Fruit fly (Drosophila melanogaster) whole organism, embryonic: Measurements from ENCODE around the gene CG11999.

Source experiments
- Aef1 ChIP-seq: fragments of 200-800 bp; sonication (Bioruptor generic); IDR thresholded peaks from 3 replicates; pipeline ENCODE4 v1.3.6; 2022; ENCODE audit warnings: missing biosample characterization, missing genetic modification characterization
- B-H1 ChIP-seq: fragments of 200-800 bp; sonication (Bioruptor generic); IDR thresholded peaks from 3 replicates; pipeline ENCODE4 v1.3.6; 2022; ENCODE audit warnings: missing biosample characterization, missing genetic modification characterization
- B-H2 ChIP-seq: fragments of 200-800 bp; sonication (Bioruptor generic); optimal IDR thresholded peaks from 2 replicates; lab custom pipeline; 2018; ENCODE audit warnings: missing biosample characterization, mild to moderate bottlenecking, missing genetic modification characterization
- C15 ChIP-seq: fragments of 200-800 bp; sonication (Bioruptor generic); IDR thresholded peaks from 3 replicates; pipeline ENCODE4 v1.3.6; 2022; ENCODE audit warnings: missing biosample characterization, missing genetic modification characterization
- CG10366 ChIP-seq: fragments of 200-800 bp; sonication (Bioruptor generic); IDR thresholded peaks from 2 replicates; pipeline ENCODE4 v1.3.6; 2022; ENCODE audit warnings: missing biosample characterization, missing genetic modification characterization
- CG10654 ChIP-seq: fragments of 200-800 bp; sonication (Bioruptor generic); optimal IDR thresholded peaks from 2 replicates; lab custom pipeline; 2016; ENCODE audit warnings: missing biosample characterization, missing genetic modification characterization
- CG12104 ChIP-seq: fragments of 200-800 bp; sonication (Bioruptor generic); optimal IDR thresholded peaks from 3 replicates; lab custom pipeline; 2016; ENCODE audit warnings: missing biosample characterization, missing genetic modification characterization
- CG12769 ChIP-seq: fragments of 200-800 bp; sonication (Bioruptor generic); optimal IDR thresholded peaks from 2 replicates; lab custom pipeline; 2019; ENCODE audit warnings: missing biosample characterization, mild to moderate bottlenecking, missing genetic modification characterization, moderate library complexity
- CG14667 ChIP-seq: fragments of 200-800 bp; sonication (Bioruptor generic); IDR thresholded peaks from 2 replicates; pipeline ENCODE4 v1.3.6; 2022; ENCODE audit warnings: missing biosample characterization, missing genetic modification characterization
- CG1647 ChIP-seq: fragments of 200-800 bp; sonication (Bioruptor generic); optimal IDR thresholded peaks from 3 replicates; lab custom pipeline; 2016; ENCODE audit warnings: missing biosample characterization, missing genetic modification characterization
- CG16779 ChIP-seq: fragments of 200-800 bp; sonication (Bioruptor generic); IDR thresholded peaks from 2 replicates; pipeline ENCODE4 v1.3.6; 2022; ENCODE audit warnings: missing biosample characterization, missing genetic modification characterization
- CG16815 ChIP-seq: fragments of 200-800 bp; sonication (Bioruptor generic); optimal IDR thresholded peaks from 3 replicates; lab custom pipeline; 2017; ENCODE audit warnings: missing biosample characterization, mild to moderate bottlenecking, missing genetic modification characterization
- CG18764 ChIP-seq: fragments of 200-800 bp; sonication (Bioruptor generic); optimal IDR thresholded peaks from 3 replicates; lab custom pipeline; 2016; ENCODE audit warnings: missing biosample characterization, missing genetic modification characterization
- CG34422 ChIP-seq: fragments of 200-800 bp; sonication (Bioruptor generic); IDR thresholded peaks from 3 replicates; pipeline ENCODE4 v1.3.6; 2022; ENCODE audit warnings: missing biosample characterization, missing genetic modification characterization
- CG3838 ChIP-seq: fragments of 200-800 bp; sonication (Bioruptor generic); optimal IDR thresholded peaks from 3 replicates; lab custom pipeline; 2016; ENCODE audit warnings: missing biosample characterization, missing genetic modification characterization
- CG4282 ChIP-seq: fragments of 200-800 bp; sonication (Bioruptor generic); optimal IDR thresholded peaks from 2 replicates; lab custom pipeline; 2016; ENCODE audit warnings: missing biosample characterization, missing genetic modification characterization
- CG4360 ChIP-seq: fragments of 200-800 bp; sonication (Bioruptor generic); IDR thresholded peaks from 2 replicates; pipeline ENCODE4 v1.3.6; 2022; ENCODE audit warnings: missing biosample characterization, missing genetic modification characterization
- CG5245 ChIP-seq: fragments of 200-800 bp; sonication (Bioruptor generic); optimal IDR thresholded peaks from 3 replicates; lab custom pipeline; 2016; ENCODE audit warnings: missing biosample characterization, missing genetic modification characterization
- CG7271 ChIP-seq: fragments of 200-800 bp; sonication (Bioruptor generic); optimal IDR thresholded peaks from 2 replicates; lab custom pipeline; 2018; ENCODE audit warnings: missing biosample characterization, mild to moderate bottlenecking, missing genetic modification characterization, moderate library complexity
- CG8089 ChIP-seq: fragments of 200-800 bp; sonication (Bioruptor generic); optimal IDR thresholded peaks from 3 replicates; lab custom pipeline; 2016; ENCODE audit warnings: missing biosample characterization, missing genetic modification characterization
- CG9437 ChIP-seq: fragments of 200-800 bp; sonication (Bioruptor generic); optimal IDR thresholded peaks from 2 replicates; lab custom pipeline; 2018; ENCODE audit warnings: missing biosample characterization, mild to moderate bottlenecking, missing genetic modification characterization
- CG9727 ChIP-seq: fragments of 200-800 bp; sonication (Bioruptor generic); optimal IDR thresholded peaks from 3 replicates; lab custom pipeline; 2017; ENCODE audit warnings: missing biosample characterization, mild to moderate bottlenecking, missing genetic modification characterization
- CHES-1-like ChIP-seq: fragments of 200-800 bp; sonication (Bioruptor generic); optimal IDR thresholded peaks from 2 replicates; lab custom pipeline; 2016; ENCODE audit warnings: missing biosample characterization, missing genetic modification characterization
- Dek ChIP-seq: fragments of 200-800 bp; sonication (Bioruptor generic); optimal IDR thresholded peaks from 3 replicates; lab custom pipeline; 2019; ENCODE audit warnings: missing biosample characterization, mild to moderate bottlenecking, missing genetic modification characterization, moderate library complexity
- Ets97D ChIP-seq: fragments of 200-800 bp; sonication (Bioruptor generic); optimal IDR thresholded peaks from 3 replicates; lab custom pipeline; 2016; ENCODE audit warnings: missing biosample characterization, missing genetic modification characterization
- Fer1 ChIP-seq: fragments of 200-800 bp; sonication (Bioruptor generic); optimal IDR thresholded peaks from 2 replicates; lab custom pipeline; 2017; ENCODE audit warnings: missing biosample characterization, mild to moderate bottlenecking, missing genetic modification characterization
- Fer2 ChIP-seq: fragments of 200-800 bp; sonication (Bioruptor generic); optimal IDR thresholded peaks from 2 replicates; lab custom pipeline; 2018; ENCODE audit warnings: missing biosample characterization, mild to moderate bottlenecking, missing genetic modification characterization, moderate library complexity
- HLHmδ ChIP-seq: fragments of 200-800 bp; sonication (Bioruptor generic); optimal IDR thresholded peaks from 2 replicates; lab custom pipeline; 2018; ENCODE audit warnings: missing biosample characterization, mild to moderate bottlenecking, missing genetic modification characterization, moderate library complexity
- Hand ChIP-seq: fragments of 200-800 bp; sonication (Bioruptor generic); optimal IDR thresholded peaks from 2 replicates; lab custom pipeline; 2017; ENCODE audit warnings: mild to moderate bottlenecking, missing biosample characterization, missing genetic modification reagents, missing genetic modification characterization
- MBD-R2 ChIP-seq: fragments of 200-800 bp; sonication (Bioruptor generic); IDR thresholded peaks from 2 replicates; pipeline ENCODE4 v1.3.6; 2022; ENCODE audit warnings: missing biosample characterization, missing genetic modification characterization
- MTF-1 ChIP-seq: fragments of 200-800 bp; sonication (Bioruptor generic); optimal IDR thresholded peaks from 2 replicates; lab custom pipeline; 2018; ENCODE audit warnings: missing biosample characterization, mild to moderate bottlenecking, missing genetic modification characterization, borderline replicate concordance
- Nf-YB ChIP-seq: fragments of 200-800 bp; sonication (Bioruptor generic); optimal IDR thresholded peaks from 3 replicates; lab custom pipeline; 2019; ENCODE audit warnings: missing biosample characterization, mild to moderate bottlenecking, missing genetic modification characterization, moderate library complexity
- NfI ChIP-seq: fragments of 200-800 bp; sonication (Bioruptor generic); optimal IDR thresholded peaks from 3 replicates; lab custom pipeline; 2018; ENCODE audit warnings: missing biosample characterization, mild to moderate bottlenecking, missing genetic modification characterization, moderate library complexity
- Vsx1 ChIP-seq: fragments of 200-800 bp; sonication (Bioruptor generic); optimal IDR thresholded peaks from 2 replicates; lab custom pipeline; 2017; ENCODE audit warnings: missing biosample characterization, mild to moderate bottlenecking, missing genetic modification characterization, missing genetic modification reagents
- az2 ChIP-seq: fragments of 200-800 bp; sonication (Bioruptor generic); optimal IDR thresholded peaks from 3 replicates; lab custom pipeline; 2016; ENCODE audit warnings: missing biosample characterization, missing genetic modification characterization
- bowl ChIP-seq: fragments of 200-800 bp; sonication (Bioruptor generic); IDR thresholded peaks from 2 replicates; pipeline ENCODE4 v1.3.6; 2022; ENCODE audit warnings: missing biosample characterization, missing genetic modification characterization
- chm ChIP-seq: fragments of 200-800 bp; sonication (Bioruptor generic); IDR thresholded peaks from 2 replicates; pipeline ENCODE4 v1.3.6; 2022; ENCODE audit warnings: missing biosample characterization, missing genetic modification characterization
- gfzf ChIP-seq: fragments of 200-800 bp; sonication (Bioruptor generic); optimal IDR thresholded peaks from 2 replicates; lab custom pipeline; 2016; ENCODE audit warnings: missing biosample characterization, mild to moderate bottlenecking, missing genetic modification characterization, moderate library complexity
- gro ChIP-seq: fragments of 200-800 bp; sonication (Bioruptor generic); optimal IDR thresholded peaks from 2 replicates; lab custom pipeline; 2016; ENCODE audit warnings: missing biosample characterization, missing genetic modification characterization
- ham ChIP-seq: fragments of 200-800 bp; sonication (Bioruptor generic); IDR thresholded peaks from 2 replicates; pipeline ENCODE4 v1.3.6; 2022; ENCODE audit warnings: missing biosample characterization, missing genetic modification characterization
- ind ChIP-seq: fragments of 200-800 bp; sonication (Bioruptor generic); optimal IDR thresholded peaks from 3 replicates; lab custom pipeline; 2016; ENCODE audit warnings: missing biosample characterization, missing genetic modification characterization
- kni ChIP-seq: fragments of 200-800 bp; sonication (Bioruptor generic); optimal IDR thresholded peaks from 3 replicates; lab custom pipeline; 2017; ENCODE audit warnings: mild to moderate bottlenecking, missing biosample characterization, missing genetic modification reagents, missing genetic modification characterization
- lbe ChIP-seq: fragments of 200-800 bp; sonication (Bioruptor generic); optimal IDR thresholded peaks from 2 replicates; lab custom pipeline; 2016; ENCODE audit warnings: missing biosample characterization, mild to moderate bottlenecking, missing genetic modification characterization
- mirr ChIP-seq: fragments of 200-800 bp; sonication (Bioruptor generic); optimal IDR thresholded peaks from 3 replicates; lab custom pipeline; 2018; ENCODE audit warnings: missing biosample characterization, mild to moderate bottlenecking, missing genetic modification characterization
- pfk ChIP-seq: fragments of 200-800 bp; sonication (Bioruptor generic); optimal IDR thresholded peaks from 2 replicates; lab custom pipeline; 2018; ENCODE audit warnings: missing biosample characterization, mild to moderate bottlenecking, missing genetic modification characterization, moderate library complexity
- pum ChIP-seq: fragments of 200-800 bp; sonication (Bioruptor generic); optimal IDR thresholded peaks from 2 replicates; lab custom pipeline; 2016; ENCODE audit warnings: missing biosample characterization, missing genetic modification characterization
- schlank ChIP-seq: fragments of 200-800 bp; sonication (Bioruptor generic); optimal IDR thresholded peaks from 2 replicates; lab custom pipeline; 2018; ENCODE audit warnings: missing biosample characterization, mild to moderate bottlenecking, missing genetic modification characterization
- tin ChIP-seq: fragments of 200-800 bp; sonication (Bioruptor generic); optimal IDR thresholded peaks from 3 replicates; lab custom pipeline; 2016; ENCODE audit warnings: missing biosample characterization, missing genetic modification characterization
- tna ChIP-seq: fragments of 200-800 bp; sonication (Bioruptor generic); IDR thresholded peaks from 2 replicates; pipeline ENCODE4 v1.3.6; 2022; ENCODE audit warnings: missing biosample characterization, missing genetic modification characterization; ENCODE audit not compliant: partially characterized antibody
- zen ChIP-seq: fragments of 200-800 bp; sonication (Bioruptor generic); optimal IDR thresholded peaks from 3 replicates; lab custom pipeline; 2018; ENCODE audit warnings: missing biosample characterization, mild to moderate bottlenecking, missing genetic modification characterization, moderate library complexity

CG11999 gene

DNA sequence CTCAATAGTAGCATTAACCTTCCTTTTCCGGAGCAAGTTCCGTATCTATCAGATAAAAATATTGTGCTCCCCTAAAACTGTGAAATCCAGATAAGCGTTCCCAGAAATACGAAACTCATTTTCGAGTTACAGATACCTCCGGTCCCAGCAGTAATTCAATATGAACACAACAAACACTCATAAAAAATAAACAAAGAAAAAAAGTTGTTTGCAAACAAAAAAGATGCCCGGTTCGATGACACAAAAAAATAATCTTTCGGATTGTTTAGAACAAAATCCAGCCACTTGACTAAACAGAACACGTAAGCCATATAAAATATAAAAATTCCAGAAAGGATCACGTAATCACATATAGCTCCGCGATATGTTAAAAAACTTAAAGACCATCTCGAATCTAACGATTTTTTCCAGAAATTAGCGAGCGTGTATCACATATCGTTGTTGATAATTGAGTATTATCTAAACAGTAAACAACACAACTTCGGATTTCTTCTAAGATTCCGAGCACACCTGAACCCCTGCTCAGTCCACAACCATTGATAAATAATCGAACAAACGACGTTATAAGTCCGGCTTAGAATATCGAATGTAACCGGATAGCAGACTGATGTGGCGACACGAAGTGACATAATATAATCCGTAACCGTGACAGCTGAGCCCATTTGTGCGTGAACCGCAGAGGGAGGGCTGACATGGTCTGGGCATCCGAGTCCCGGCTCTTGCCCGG, 35.3 kb downstream of the CG11999 start (continued):
- TF ChIP-seq lbe (GFP tag; lab: Kevin White, UChicago) = peak; percentile 67
- TF ChIP-seq bowl (GFP tag; lab: Robert Waterston, UW) = no peak
- TF ChIP-seq CG16815 (GFP tag; lab: Kevin White, UChicago) = no peak
- no peak for TF ChIP-seq tna (GFP tag; lab: Robert Waterston, UW)
- peak; percentile 63; the same call in 1 of the 2 replicates for TF ChIP-seq chm (GFP tag; lab: Robert Waterston, UW)
- TF ChIP-seq az2 (GFP tag; lab: Kevin White, UChicago) = no peak
- no peak for TF ChIP-seq ham (GFP tag; lab: Robert Waterston, UW)
- no peak for TF ChIP-seq Fer2
- TF ChIP-seq zen (tag; lab: Kevin White, UChicago) = no peak
- TF ChIP-seq MTF-1 = peak; percentile 72
- peak; percentile 40 for TF ChIP-seq kni (GFP tag; lab: Kevin White, UChicago)
- TF ChIP-seq CG1647 = no peak
- no peak for TF ChIP-seq Fer1 (GFP tag; lab: Kevin White, UChicago)
- TF ChIP-seq CG4282 (GFP tag; lab: Kevin White, UChicago) = no peak
- no peak for TF ChIP-seq schlank (tag; lab: Kevin White, UChicago)
- TF ChIP-seq C15 (GFP tag; lab: Robert Waterston, UW) = no peak
- no peak for TF ChIP-seq B-H2 (GFP tag; lab: Kevin White, UChicago)
- TF ChIP-seq CG10654 = no peak
- TF ChIP-seq CG5245 (GFP tag; lab: Kevin White, UChicago) = no peak
- TF ChIP-seq Dek = no peak
- peak; percentile 52; the same call in 1 of the 2 replicates for TF ChIP-seq CG4360
- TF ChIP-seq CG16779 (GFP tag; lab: Robert Waterston, UW) = no peak
- TF ChIP-seq CG9437 = no peak
- TF ChIP-seq pfk (GFP tag; lab: Kevin White, UChicago) = no peak
- no peak for TF ChIP-seq NfI
- no peak for TF ChIP-seq Ets97D (GFP tag; lab: Kevin White, UChicago)
- no peak for TF ChIP-seq CG12769 (tag; lab: Kevin White, UChicago)
- no peak for TF ChIP-seq CG34422
- peak; percentile 9 for TF ChIP-seq CHES-1-like
- peak; percentile 78 for TF ChIP-seq CG9727
- TF ChIP-seq gro = no peak
- TF ChIP-seq MBD-R2 (GFP tag; lab: Robert Waterston, UW) = no peak
- TF ChIP-seq pum = no peak
- peak; percentile 28 for TF ChIP-seq CG3838 (GFP tag; lab: Kevin White, UChicago)
- TF ChIP-seq Vsx1 (GFP tag; lab: Kevin White, UChicago) = peak; percentile 45
- no peak for TF ChIP-seq gfzf (GFP tag; lab: Kevin White, UChicago)
- no peak for TF ChIP-seq CG14667 (GFP tag; lab: Robert Waterston, UW)
- TF ChIP-seq HLHmδ (GFP tag; lab: Kevin White, UChicago) = no peak
- TF ChIP-seq CG8089 = peak; percentile 54
- peak; percentile 60 for TF ChIP-seq CG7271 (tag; lab: Kevin White, UChicago)
- TF ChIP-seq CG12104 (GFP tag; lab: Kevin White, UChicago) = peak; percentile 58
- peak; percentile 40 for TF ChIP-seq Nf-YB
- TF ChIP-seq tin (GFP tag; lab: Kevin White, UChicago) = peak; percentile 6
- peak; percentile 32 for TF ChIP-seq CG18764
- no peak for TF ChIP-seq Aef1 (GFP tag; lab: Robert Waterston, UW)
- TF ChIP-seq CG10366 (GFP tag; lab: Robert Waterston, UW) = no peak; the same call in 1 of the 2 replicates
- peak; percentile 4 for TF ChIP-seq mirr
- TF ChIP-seq Hand = no peak
- no peak for TF ChIP-seq B-H1 (GFP tag; lab: Robert Waterston, UW)
- no peak for TF ChIP-seq ind (GFP tag; lab: Kevin White, UChicago)
